Fruit fly (Drosophila melanogaster): ENCODE data around the gene CG2901.

- no peak for TF ChIP-seq psq (optimal IDR thresholded peaks at IDR 0.05)
- TF ChIP-seq ttk (optimal IDR thresholded peaks at IDR 0.05), result no peak
- TF ChIP-seq insv (optimal IDR thresholded peaks at IDR 0.05), result no peak
- no peak for TF ChIP-seq h (optimal IDR thresholded peaks at IDR 0.05)
- TF ChIP-seq Myc (optimal IDR thresholded peaks at IDR 0.05), result no peak
Observed at dm6 chrX:3834955-3835763, 7.2 kb downstream of the CG2901 start.

Measured in Kc167 (cell line).